Fruit fly (Drosophila melanogaster): ENCODE results near the gene cad.

Gene cad

dm6 chr2L:20803733-20804164 lies 33.2 kb downstream of the cad start (continued):
- TF ChIP-seq Sox102F (GFP tag; optimal IDR thresholded peaks at IDR 0.05): no peak
- no peak for TF ChIP-seq Aef1 (GFP tag; IDR thresholded peaks at IDR 0.05)
- TF ChIP-seq wdn (GFP tag; IDR thresholded peaks at IDR 0.05): no peak
- no peak for TF ChIP-seq Atf3 (GFP tag; optimal IDR thresholded peaks at IDR 0.05)
- no peak for TF ChIP-seq CG6791 (GFP tag; IDR thresholded peaks at IDR 0.05; ENCODE audit: partially characterized antibody)
- no peak for TF ChIP-seq CG4707 (GFP tag; optimal IDR thresholded peaks at IDR 0.05)
- no peak for TF ChIP-seq MBD-R2 (GFP tag; IDR thresholded peaks at IDR 0.05)
- TF ChIP-seq CG33213 (GFP tag; optimal IDR thresholded peaks at IDR 0.05): no peak
- TF ChIP-seq gro (GFP tag; optimal IDR thresholded peaks at IDR 0.05): no peak
- no peak for TF ChIP-seq phol (tag; optimal IDR thresholded peaks at IDR 0.05)
- 0 out of 3 replicates have a peak, but pooled peaks have one; percentile 29 for TF ChIP-seq HLH4C (GFP tag; IDR thresholded peaks at IDR 0.05; ENCODE audit: partially characterized antibody)
- no peak for TF ChIP-seq Antp (GFP tag; optimal IDR thresholded peaks at IDR 0.05)
- TF ChIP-seq CG10321 (GFP tag; IDR thresholded peaks at IDR 0.05): no peak
- no peak for TF ChIP-seq CG7372 (GFP tag; IDR thresholded peaks at IDR 0.05)
- TF ChIP-seq pros (GFP tag; optimal IDR thresholded peaks at IDR 0.05): peak; percentile 83
- no peak for TF ChIP-seq Hey (tag; optimal IDR thresholded peaks at IDR 0.05)
- no peak for TF ChIP-seq tio (GFP tag; optimal IDR thresholded peaks at IDR 0.05)
- TF ChIP-seq CG5953 (GFP tag; IDR thresholded peaks at IDR 0.05): no peak
- no peak for TF ChIP-seq Adf1 (GFP tag; IDR thresholded peaks at IDR 0.05)
- TF ChIP-seq Six4 (GFP tag; optimal IDR thresholded peaks at IDR 0.05): no peak
- TF ChIP-seq ERR (GFP tag; optimal IDR thresholded peaks at IDR 0.05): no peak
- no peak for TF ChIP-seq Myb (GFP tag; optimal IDR thresholded peaks at IDR 0.05)
- TF ChIP-seq YL-1 (GFP tag; optimal IDR thresholded peaks at IDR 0.05): no peak
- no peak for TF ChIP-seq CG14710 (tag; optimal IDR thresholded peaks at IDR 0.05)
- no peak for TF ChIP-seq Xrp1 (GFP tag; IDR thresholded peaks at IDR 0.05)
- no peak for TF ChIP-seq gcm (GFP tag; optimal IDR thresholded peaks at IDR 0.05)
- TF ChIP-seq danr (GFP tag; IDR thresholded peaks at IDR 0.05): no peak
- TF ChIP-seq CG3065 (GFP tag; optimal IDR thresholded peaks at IDR 0.05): no peak
- no peak for TF ChIP-seq Sry-δ (GFP tag; optimal IDR thresholded peaks at IDR 0.05)
- no peak for TF ChIP-seq emc (GFP tag; optimal IDR thresholded peaks at IDR 0.05)
- peak; percentile 12 for TF ChIP-seq kni (GFP tag; optimal IDR thresholded peaks at IDR 0.05)
- no peak for TF ChIP-seq da (GFP tag; optimal IDR thresholded peaks at IDR 0.05)
- no peak for TF ChIP-seq trem (tag; optimal IDR thresholded peaks at IDR 0.05)
- TF ChIP-seq bigmax (GFP tag; optimal IDR thresholded peaks at IDR 0.05): no peak
- TF ChIP-seq Dip3 (GFP tag; optimal IDR thresholded peaks at IDR 0.05): no peak
- TF ChIP-seq Xbp1 (GFP tag; optimal IDR thresholded peaks at IDR 0.05): no peak
- TF ChIP-seq ac (GFP tag; optimal IDR thresholded peaks at IDR 0.05): no peak
- no peak for TF ChIP-seq CG12942 (GFP tag; optimal IDR thresholded peaks at IDR 0.05)
- peak; percentile 38 for TF ChIP-seq cg (GFP tag; optimal IDR thresholded peaks at IDR 0.05)
- peak; percentile 78; the same call in 2 of the 3 replicates for TF ChIP-seq CG2199 (GFP tag; IDR thresholded peaks at IDR 0.05)
- no peak for TF ChIP-seq PHDP (tag; optimal IDR thresholded peaks at IDR 0.05)
- no peak for TF ChIP-seq Mrtf (GFP tag; IDR thresholded peaks at IDR 0.05)
- peak; percentile 78; the same call in 2 of the 4 replicates for TF ChIP-seq chinmo (GFP tag; IDR thresholded peaks at IDR 0.05; ENCODE audit: partially characterized antibody)
- TF ChIP-seq CG7786 (GFP tag; optimal IDR thresholded peaks at IDR 0.05): no peak
- no peak for TF ChIP-seq Ptx1 (GFP tag; IDR thresholded peaks at IDR 0.05)
- TF ChIP-seq CG12299 (tag; optimal IDR thresholded peaks at IDR 0.05): no peak
- 0 out of 2 replicates have a peak, but pooled peaks have one; percentile 47 for TF ChIP-seq toy (GFP tag; IDR thresholded peaks at IDR 0.05)
- TF ChIP-seq D19A (tag; optimal IDR thresholded peaks at IDR 0.05): no peak
- TF ChIP-seq ara (GFP tag; IDR thresholded peaks at IDR 0.05): no peak
- no peak for TF ChIP-seq nom (GFP tag; optimal IDR thresholded peaks at IDR 0.05)
- TF ChIP-seq slou (GFP tag; optimal IDR thresholded peaks at IDR 0.05): no peak
- no peak for TF ChIP-seq unc-4 (GFP tag; IDR thresholded peaks at IDR 0.05; ENCODE audit: partially characterized antibody)

Data from whole organism, embryonic.